Worm (Caenorhabditis elegans) whole organism, late embryonic: ENCODE data around the gene ZK856.7.

Experiments
- C38D4.7 ChIP-seq: fragments of 200-800 bp; sonication (Bioruptor generic); optimal IDR thresholded peaks from 2 replicates; lab custom pipeline; 2018; ENCODE audit warnings: mild to moderate bottlenecking, missing genetic modification characterization, moderate library complexity, missing compliant biosample characterization
- K02D7.2 ChIP-seq: sonication (generic microtip); optimal IDR thresholded peaks from 2 replicates; lab custom pipeline; 2017; ENCODE audit warnings: mild to moderate bottlenecking, missing genetic modification characterization, missing compliant biosample characterization
- K09A11.1 ChIP-seq: sonication (generic microtip); optimal IDR thresholded peaks from 2 replicates; lab custom pipeline; 2017; ENCODE audit warnings: antibody characterized with exemption, mild to moderate bottlenecking, missing genetic modification characterization, missing compliant biosample characterization; ENCODE audit not compliant: insufficient read depth
- T23F11.4 ChIP-seq: fragments of 200-800 bp; sonication (Bioruptor generic); optimal IDR thresholded peaks from 2 replicates; lab custom pipeline; 2018; ENCODE audit warnings: mild to moderate bottlenecking, missing genetic modification characterization, missing compliant biosample characterization
- ceh-18 ChIP-seq: sonication (generic microtip); optimal IDR thresholded peaks from 2 replicates; lab custom pipeline; 2016; ENCODE audit warnings: missing genetic modification characterization, missing compliant biosample characterization
- ceh-2 ChIP-seq: sonication (generic microtip); optimal IDR thresholded peaks from 2 replicates; lab custom pipeline; 2016; ENCODE audit warnings: missing genotype, missing genetic modification characterization, missing compliant biosample characterization
- ceh-22 ChIP-seq: sonication (generic microtip); optimal IDR thresholded peaks from 2 replicates; lab custom pipeline; 2017; ENCODE audit warnings: missing biosample characterization, missing genetic modification characterization
- ceh-30 ChIP-seq: fragments of 150-350 bp; optimal IDR thresholded peaks from 2 replicates; lab custom pipeline; 2014; ENCODE audit warnings: missing biosample characterization, missing genetic modification characterization
- ceh-31 ChIP-seq: sonication (generic microtip); optimal IDR thresholded peaks from 2 replicates; lab custom pipeline; 2016; ENCODE audit warnings: missing genetic modification characterization, missing compliant biosample characterization
- ceh-45 ChIP-seq: fragments of 200-800 bp; sonication (Bioruptor generic); IDR thresholded peaks from 2 replicates; pipeline ENCODE4 v1.3.6; 2022; ENCODE audit warnings: missing genetic modification reagents, missing genetic modification characterization, missing compliant biosample characterization
- ceh-48 ChIP-seq: sonication (generic microtip); optimal IDR thresholded peaks from 2 replicates; lab custom pipeline; 2016; ENCODE audit warnings: missing genetic modification characterization, inconsistent platforms, missing compliant biosample characterization
- ceh-9 ChIP-seq: sonication (generic microtip); optimal IDR thresholded peaks from 2 replicates; lab custom pipeline; 2016; ENCODE audit warnings: mild to moderate bottlenecking, missing genetic modification characterization, inconsistent platforms, missing compliant biosample characterization
- che-1 ChIP-seq: sonication (generic microtip); optimal IDR thresholded peaks from 2 replicates; lab custom pipeline; 2016; ENCODE audit warnings: mild to moderate bottlenecking, missing genetic modification characterization, missing compliant biosample characterization
- dmd-4 ChIP-seq: sonication (generic microtip); optimal IDR thresholded peaks from 2 replicates; lab custom pipeline; 2016; ENCODE audit warnings: borderline replicate concordance, missing genetic modification characterization, missing compliant biosample characterization
- dve-1 ChIP-seq: sonication (generic microtip); optimal IDR thresholded peaks from 2 replicates; lab custom pipeline; 2017; ENCODE audit warnings: antibody characterized with exemption, mild to moderate bottlenecking, missing genetic modification characterization, missing compliant biosample characterization
- elt-2 ChIP-seq: sonication (generic microtip); optimal IDR thresholded peaks from 2 replicates; lab custom pipeline; 2016; ENCODE audit warnings: missing genetic modification reagents, missing genetic modification characterization, missing compliant biosample characterization
- ets-4 ChIP-seq: sonication (generic microtip); optimal IDR thresholded peaks from 2 replicates; lab custom pipeline; 2016; ENCODE audit warnings: missing genetic modification characterization, missing compliant biosample characterization
- eyg-1 ChIP-seq: sonication (generic microtip); optimal IDR thresholded peaks from 2 replicates; lab custom pipeline; 2016; ENCODE audit warnings: missing genotype, missing genetic modification characterization, missing compliant biosample characterization
- fax-1 ChIP-seq: sonication (generic microtip); optimal IDR thresholded peaks from 2 replicates; lab custom pipeline; 2016; ENCODE audit warnings: missing genotype, missing genetic modification characterization, missing compliant biosample characterization
- gmeb-2 ChIP-seq: sonication (generic microtip); optimal IDR thresholded peaks from 2 replicates; lab custom pipeline; 2016; ENCODE audit warnings: missing genetic modification characterization, inconsistent platforms, missing compliant biosample characterization
- hlh-15 ChIP-seq: sonication (generic microtip); optimal IDR thresholded peaks from 2 replicates; lab custom pipeline; 2016; ENCODE audit warnings: missing genetic modification characterization, missing compliant biosample characterization
- hlh-8 ChIP-seq: sonication (generic microtip); optimal IDR thresholded peaks from 2 replicates; lab custom pipeline; 2016; ENCODE audit warnings: missing genotype, missing genetic modification characterization, missing compliant biosample characterization
- lim-6 ChIP-seq: sonication (generic microtip); optimal IDR thresholded peaks from 2 replicates; lab custom pipeline; 2016; ENCODE audit warnings: missing genetic modification characterization, missing compliant biosample characterization
- lin-11 ChIP-seq: fragments of 200-800 bp; sonication (Bioruptor generic); optimal IDR thresholded peaks from 2 replicates; lab custom pipeline; 2018; ENCODE audit warnings: mild to moderate bottlenecking, missing genetic modification characterization, missing compliant biosample characterization
- madf-2 ChIP-seq: sonication (generic microtip); optimal IDR thresholded peaks from 2 replicates; lab custom pipeline; 2017; ENCODE audit warnings: missing genetic modification characterization, missing compliant biosample characterization
- nfya-1 ChIP-seq: sonication (generic microtip); optimal IDR thresholded peaks from 2 replicates; lab custom pipeline; 2017; ENCODE audit warnings: missing genetic modification characterization, mild to moderate bottlenecking, missing compliant biosample characterization, antibody characterized with exemption, moderate library complexity
- nhr-11 ChIP-seq: fragments of 150-350 bp; optimal IDR thresholded peaks from 2 replicates; lab custom pipeline; 2014; ENCODE audit warnings: missing biosample characterization, missing genetic modification characterization
- nhr-232 ChIP-seq: sonication (generic microtip); optimal IDR thresholded peaks from 2 replicates; lab custom pipeline; 2016; ENCODE audit warnings: missing genetic modification characterization, missing compliant biosample characterization
- pag-3 ChIP-seq: sonication (generic microtip); optimal IDR thresholded peaks from 2 replicates; lab custom pipeline; 2016; ENCODE audit warnings: missing compliant biosample characterization, missing genetic modification characterization, borderline replicate concordance
- pat-9 ChIP-seq: fragments of 200-800 bp; sonication (Bioruptor generic); optimal IDR thresholded peaks from 2 replicates; lab custom pipeline; 2018; ENCODE audit warnings: mild to moderate bottlenecking, missing genetic modification characterization, moderate library complexity, missing compliant biosample characterization
- pha-2 ChIP-seq: sonication (generic microtip); optimal IDR thresholded peaks from 2 replicates; lab custom pipeline; 2017; ENCODE audit warnings: mild to moderate bottlenecking, missing genetic modification characterization, missing compliant biosample characterization
- pqm-1 ChIP-seq: sonication (generic microtip); optimal IDR thresholded peaks from 2 replicates; lab custom pipeline; 2016; ENCODE audit warnings: missing genetic modification characterization, missing compliant biosample characterization
- sdc-2 ChIP-seq: sonication (generic microtip); optimal IDR thresholded peaks from 2 replicates; lab custom pipeline; 2016; ENCODE audit warnings: missing genotype, missing genetic modification characterization, missing compliant biosample characterization
- sox-2 ChIP-seq: fragments of 200-800 bp; sonication (Bioruptor generic); IDR thresholded peaks from 2 replicates; pipeline ENCODE4 v1.3.6; 2022; ENCODE audit warnings: missing genetic modification reagents, missing genetic modification characterization, missing compliant biosample characterization
- sox-4 ChIP-seq: sonication (generic microtip); optimal IDR thresholded peaks from 2 replicates; lab custom pipeline; 2017; ENCODE audit warnings: mild to moderate bottlenecking, missing genetic modification characterization, inconsistent platforms, missing compliant biosample characterization
- ttx-3 ChIP-seq: sonication (generic microtip); optimal IDR thresholded peaks from 2 replicates; lab custom pipeline; 2016; ENCODE audit warnings: missing genetic modification reagents, missing genetic modification characterization, missing compliant biosample characterization
- zip-5 ChIP-seq: sonication (generic microtip); optimal IDR thresholded peaks from 2 replicates; lab custom pipeline; 2016; ENCODE audit warnings: missing genetic modification characterization, missing compliant biosample characterization
- ztf-16 ChIP-seq: sonication (generic microtip); optimal IDR thresholded peaks from 2 replicates; lab custom pipeline; 2017; ENCODE audit warnings: missing genetic modification characterization, missing compliant biosample characterization

ZK856.7 gene

ce11 chrV:10205483-10205882, 3.6 kb downstream of the ZK856.7 start, which contains the start of gene ZK856.16 (continued):
- no peak for TF ChIP-seq gmeb-2
- TF ChIP-seq pat-9 = no peak
- TF ChIP-seq ceh-9 (tag; lab: Kevin White, UChicago) = no peak

ce11 chrV:10206502-10206901, 4.6 kb downstream of the ZK856.7 start, which contains the start of gene rpc-25:
Gene rpc-25, minus strand, starts transcription at chrV:10206602.
- TF ChIP-seq hlh-8 (tag; lab: Kevin White, UChicago) (no peak), pat-9 (no peak), ceh-31 (tag; lab: Kevin White, UChicago) (no peak), ceh-45 (GFP tag; lab: Robert Waterston, UW) (no peak), nfya-1 (tag; lab: Kevin White, UChicago) (no peak), ceh-18 (tag; lab: Kevin White, UChicago) (no peak), ttx-3 (tag; lab: Kevin White, UChicago) (no peak), ztf-16 (tag; lab: Kevin White, UChicago) (no peak), sox-4 (tag; lab: Kevin White, UChicago) (no peak), ceh-2 (tag; lab: Kevin White, UChicago) (no peak), hlh-15 (tag; lab: Kevin White, UChicago) (no peak), sox-2 (no peak)

ce11 chrV:10210244-10210643, 8.3 kb downstream of the ZK856.7 start, which contains the start of gene tftc-3:
Gene tftc-3, minus strand, starts transcription at chrV:10210344.
- no peak for TF ChIP-seq lin-11 (tag; lab: Kevin White, UChicago)
- no peak for TF ChIP-seq pha-2 (tag; lab: Kevin White, UChicago)
- no peak for TF ChIP-seq eyg-1
- no peak for TF ChIP-seq dmd-4 (tag; lab: Kevin White, UChicago)
- no peak for TF ChIP-seq pag-3 (tag; lab: Kevin White, UChicago)
- no peak for TF ChIP-seq zip-5 (tag; lab: Kevin White, UChicago)
- no peak for TF ChIP-seq pqm-1 (tag; lab: Kevin White, UChicago)

DNA sequence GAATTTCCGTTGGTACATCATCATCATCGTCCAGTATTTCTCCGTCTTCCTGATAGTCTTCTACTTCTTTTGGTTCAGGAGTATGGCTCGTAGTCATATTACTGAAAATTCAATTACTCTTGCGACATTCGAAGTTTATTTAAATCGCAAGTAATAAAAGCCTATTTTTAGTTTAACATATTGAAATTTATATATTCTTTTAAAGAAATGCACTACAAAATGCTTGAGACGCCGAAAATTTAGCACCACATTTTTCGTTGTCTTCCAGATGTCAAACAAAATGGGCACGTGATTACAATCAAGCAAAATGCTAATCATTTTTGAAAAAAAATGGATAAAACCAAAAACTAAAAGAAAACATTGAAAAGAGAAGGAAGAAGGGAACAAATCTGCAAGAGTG, 10.1 kb downstream of the ZK856.7 start, which contains the start of gene zhit-3:
Gene zhit-3, minus strand, starts transcription at position 101 of the 400 bp plus-strand sequence.
- TF ChIP-seq nhr-232 (tag; lab: Kevin White, UChicago) (no peak), ceh-45 (GFP tag; lab: Robert Waterston, UW) (no peak), K02D7.2 (tag; lab: Kevin White, UChicago) (no peak), elt-2 (tag; lab: Kevin White, UChicago) (no peak), ztf-16 (tag; lab: Kevin White, UChicago) (no peak), madf-2 (tag; lab: Kevin White, UChicago) (no peak), hlh-8 (tag; lab: Kevin White, UChicago) (no peak), T23F11.4 (no peak), nfya-1 (tag; lab: Kevin White, UChicago) (no peak), ceh-9 (tag; lab: Kevin White, UChicago) (no peak), ets-4 (tag; lab: Kevin White, UChicago) (no peak), ceh-22 (tag; lab: Kevin White, UChicago) (no peak), pag-3 (tag; lab: Kevin White, UChicago) (no peak), lin-11 (tag; lab: Kevin White, UChicago) (no peak), sdc-2 (tag; lab: Kevin White, UChicago) (no peak), eyg-1 (no peak), hlh-15 (tag; lab: Kevin White, UChicago) (no peak), fax-1 (tag; lab: Kevin White, UChicago) (no peak)

DNA sequence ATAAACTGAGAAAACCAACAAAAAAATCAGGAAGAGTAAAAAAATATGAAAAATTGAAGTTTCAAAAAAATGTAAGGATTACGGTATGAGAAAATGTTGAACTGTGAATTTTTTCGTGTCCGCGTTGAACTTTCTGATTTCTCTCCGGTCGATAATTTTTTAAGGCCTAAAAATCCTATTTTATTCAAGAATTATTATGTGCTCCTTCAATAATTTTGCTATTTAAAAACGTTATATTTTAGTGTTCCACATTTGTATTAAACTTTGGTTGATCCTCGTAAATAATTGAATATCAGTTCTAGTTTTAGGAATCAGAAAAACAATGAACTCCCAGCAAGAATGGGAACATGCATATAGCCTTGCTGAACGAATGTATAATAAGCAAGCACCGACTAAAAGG, 10.7 kb downstream of the ZK856.7 start, which contains the start of gene hpo-40:
Gene hpo-40, plus strand, starts transcription at position 301 of the 400 bp plus-strand sequence.
- no peak for TF ChIP-seq ceh-18 (tag; lab: Kevin White, UChicago)
- no peak for TF ChIP-seq che-1 (tag; lab: Kevin White, UChicago)
- no peak for TF ChIP-seq dve-1 (tag; lab: Kevin White, UChicago)
- no peak for TF ChIP-seq K02D7.2 (tag; lab: Kevin White, UChicago)
- no peak for TF ChIP-seq nfya-1 (tag; lab: Kevin White, UChicago)
- TF ChIP-seq nhr-232 (tag; lab: Kevin White, UChicago) = no peak
- TF ChIP-seq pha-2 (tag; lab: Kevin White, UChicago) = no peak
- TF ChIP-seq K09A11.1 = no peak
- no peak for TF ChIP-seq ceh-48 (tag; lab: Kevin White, UChicago)
- TF ChIP-seq nhr-11 (tag; lab: Kevin White, UChicago) = no peak
- TF ChIP-seq ztf-16 (tag; lab: Kevin White, UChicago) = no peak
- no peak for TF ChIP-seq ceh-45 (GFP tag; lab: Robert Waterston, UW)
- no peak for TF ChIP-seq C38D4.7 (GFP tag; lab: Kevin White, UChicago)
- TF ChIP-seq ceh-30 (tag; lab: Kevin White, UChicago) = no peak
- no peak for TF ChIP-seq lim-6 (tag; lab: Kevin White, UChicago)
